Worm (Caenorhabditis elegans) whole organism, L4 larva: Measurements from ENCODE around the gene cyp-13A6.

Experiments used
- ama-1 ChIP-seq: fragments of 150-350 bp; optimal IDR thresholded peaks from 2 replicates; lab custom pipeline; 2014; ENCODE audit warnings: inconsistent platforms, mixed read lengths
- dmd-9 ChIP-seq: fragments of 200-800 bp; sonication (Bioruptor generic); IDR thresholded peaks from 2 replicates; pipeline ENCODE4 v1.3.6; 2022; ENCODE audit warnings: missing genetic modification reagents, missing genetic modification characterization, missing compliant biosample characterization
- lin-39 ChIP-seq: fragments of 150-350 bp; optimal IDR thresholded peaks from 2 replicates; lab custom pipeline; 2014; ENCODE audit warnings: missing biosample characterization, missing genetic modification reagents, missing genetic modification characterization
- zfp-3 ChIP-seq: fragments of 200-800 bp; sonication (Bioruptor generic); conservative IDR thresholded peaks from 2 replicates; pipeline ENCODE4 v1.3.6; 2022; ENCODE audit warnings: missing genetic modification reagents, missing genetic modification characterization, missing compliant biosample characterization

- TF ChIP-seq lin-39 (tag; lab: Kevin White, UChicago), result no peak
- TF ChIP-seq ama-1 (lab: Kevin White, UChicago), result no peak
- TF ChIP-seq zfp-3 (GFP tag; lab: Robert Waterston, UW), result no peak
- TF ChIP-seq dmd-9, result no peak
Observed at ce11 chrII:9800251-9800650, 2.4 kb downstream of the cyp-13A6 start, which contains the start of gene cyp-13A5.
